Worm (Caenorhabditis elegans): ENCODE measurements around the gene sri-48.

- TF ChIP-seq lsy-2 (tag; optimal IDR thresholded peaks at IDR 0.05) (no peak), nhr-6 (tag; optimal IDR thresholded peaks at IDR 0.05) (no peak), fos-1 (tag; optimal IDR thresholded peaks at IDR 0.05) (peak; percentile 69), nhr-77 (tag; optimal IDR thresholded peaks at IDR 0.05) (no peak), skn-1 (tag; optimal IDR thresholded peaks at IDR 0.05) (no peak), ztf-1 (GFP tag; conservative IDR thresholded peaks at IDR 0.05) (no peak), nhr-25 (tag; optimal IDR thresholded peaks at IDR 0.05) (no peak), aly-2 (tag; optimal IDR thresholded peaks at IDR 0.05) (no peak), unc-55 (GFP tag; optimal IDR thresholded peaks at IDR 0.05) (no peak), nhr-23 (tag; optimal IDR thresholded peaks at IDR 0.05) (no peak), unc-62 (GFP tag; optimal IDR thresholded peaks at IDR 0.05) (no peak), mdl-1 (tag; optimal IDR thresholded peaks at IDR 0.05) (no peak), C34F6.9 (tag; optimal IDR thresholded peaks at IDR 0.05) (no peak), ztf-11 (tag; optimal IDR thresholded peaks at IDR 0.05) (no peak)
These were observed 44.7 kb upstream of the sri-48 start, which contains the start of gene C17F4.7 for ce11 chrII:3245836-3246235.
